Fruit fly (Drosophila melanogaster) whole organism, embryonic: ENCODE results near the gene CG14327.

Experiments used
- Awh ChIP-seq: fragments of 200-800 bp; sonication (Bioruptor generic); IDR thresholded peaks from 2 replicates; pipeline ENCODE4, ENCODE4 v1.3.6; 2022; ENCODE audit warnings: missing biosample characterization, missing genetic modification characterization
- B-H2 ChIP-seq: fragments of 200-800 bp; sonication (Bioruptor generic); optimal IDR thresholded peaks from 2 replicates; lab custom pipeline; 2018; ENCODE audit warnings: missing biosample characterization, mild to moderate bottlenecking, missing genetic modification characterization
- CG10431 ChIP-seq: fragments of 200-800 bp; sonication (Bioruptor generic); optimal IDR thresholded peaks from 3 replicates; lab custom pipeline; 2018; ENCODE audit warnings: missing biosample characterization, mild to moderate bottlenecking, missing genetic modification characterization
- CG12219 ChIP-seq: fragments of 200-800 bp; sonication (Bioruptor generic); optimal IDR thresholded peaks from 3 replicates; lab custom pipeline; 2018; ENCODE audit warnings: missing biosample characterization, mild to moderate bottlenecking, missing genetic modification characterization
- CG12391 ChIP-seq: fragments of 200-800 bp; sonication (Bioruptor generic); optimal IDR thresholded peaks from 3 replicates; lab custom pipeline; 2018; ENCODE audit warnings: missing biosample characterization, mild to moderate bottlenecking, missing genetic modification characterization, moderate library complexity
- CG14860 ChIP-seq: fragments of 200-800 bp; sonication (Bioruptor generic); IDR thresholded peaks from 3 replicates; pipeline ENCODE4 v1.3.6; 2022; ENCODE audit warnings: missing biosample characterization, missing genetic modification characterization; ENCODE audit not compliant: partially characterized antibody
- CG14965 ChIP-seq: fragments of 200-800 bp; sonication (Bioruptor generic); optimal IDR thresholded peaks from 2 replicates; lab custom pipeline; 2016; ENCODE audit warnings: missing biosample characterization, missing genetic modification characterization, borderline replicate concordance
- CG15073 ChIP-seq: fragments of 200-800 bp; sonication (Bioruptor generic); optimal IDR thresholded peaks from 2 replicates; lab custom pipeline; 2016; ENCODE audit warnings: missing biosample characterization, missing genetic modification characterization
- CG16863 ChIP-seq: fragments of 200-800 bp; sonication (Bioruptor generic); optimal IDR thresholded peaks from 3 replicates; lab custom pipeline; 2016; ENCODE audit warnings: missing biosample characterization, missing genetic modification characterization
- CG18011 ChIP-seq: fragments of 200-800 bp; sonication (Bioruptor generic); optimal IDR thresholded peaks from 2 replicates; lab custom pipeline; 2017; ENCODE audit warnings: missing biosample characterization, missing genetic modification characterization, mild to moderate bottlenecking, moderate library complexity, missing genotype
- CG1832 ChIP-seq: fragments of 200-800 bp; sonication (Bioruptor generic); optimal IDR thresholded peaks from 2 replicates; lab custom pipeline; 2017; ENCODE audit warnings: missing biosample characterization, mild to moderate bottlenecking, missing genetic modification characterization, inconsistent platforms
- CG18599 ChIP-seq: fragments of 200-800 bp; sonication (Bioruptor generic); optimal IDR thresholded peaks from 3 replicates; lab custom pipeline; 2017; ENCODE audit warnings: missing biosample characterization, missing genetic modification characterization, mild to moderate bottlenecking, moderate library complexity, missing genetic modification reagents
- CG3281 ChIP-seq: fragments of 200-800 bp; sonication (Bioruptor generic); optimal IDR thresholded peaks from 3 replicates; lab custom pipeline; 2017; ENCODE audit warnings: missing biosample characterization, mild to moderate bottlenecking, missing genetic modification characterization
- CG34376 ChIP-seq: fragments of 200-800 bp; sonication (Bioruptor generic); optimal IDR thresholded peaks from 2 replicates; lab custom pipeline; 2018; ENCODE audit warnings: missing biosample characterization, mild to moderate bottlenecking, missing genetic modification characterization
- CG3995 ChIP-seq: fragments of 200-800 bp; sonication (Bioruptor generic); optimal IDR thresholded peaks from 3 replicates; lab custom pipeline; 2016; ENCODE audit warnings: missing biosample characterization, missing genetic modification characterization
- CG43689 ChIP-seq: fragments of 200-800 bp; sonication (Bioruptor generic); IDR thresholded peaks from 2 replicates; pipeline ENCODE4 v1.3.6; 2022; ENCODE audit warnings: missing biosample characterization, missing genetic modification characterization
- CG4424 ChIP-seq: fragments of 200-800 bp; sonication (Bioruptor generic); optimal IDR thresholded peaks from 3 replicates; lab custom pipeline; 2016; ENCODE audit warnings: missing biosample characterization, missing genetic modification characterization
- CG4707 ChIP-seq: fragments of 200-800 bp; sonication (Bioruptor generic); optimal IDR thresholded peaks from 2 replicates; lab custom pipeline; 2018; ENCODE audit warnings: missing biosample characterization, mild to moderate bottlenecking, missing genetic modification characterization, moderate library complexity
- CG4854 ChIP-seq: fragments of 200-800 bp; sonication (Bioruptor generic); optimal IDR thresholded peaks from 2 replicates; lab custom pipeline; 2016; ENCODE audit warnings: missing biosample characterization, missing genetic modification characterization, inconsistent platforms
- CG5245 ChIP-seq: fragments of 200-800 bp; sonication (Bioruptor generic); optimal IDR thresholded peaks from 3 replicates; lab custom pipeline; 2016; ENCODE audit warnings: missing biosample characterization, missing genetic modification characterization
- CG6654 ChIP-seq: fragments of 200-800 bp; sonication (Bioruptor generic); optimal IDR thresholded peaks from 2 replicates; lab custom pipeline; 2017; ENCODE audit warnings: missing biosample characterization, mild to moderate bottlenecking, missing genetic modification characterization
- CG6689 ChIP-seq: fragments of 200-800 bp; sonication (Bioruptor generic); IDR thresholded peaks from 2 replicates; pipeline ENCODE4 v1.3.6; 2022; ENCODE audit warnings: missing biosample characterization, missing genetic modification characterization
- CG8089 ChIP-seq: fragments of 200-800 bp; sonication (Bioruptor generic); optimal IDR thresholded peaks from 3 replicates; lab custom pipeline; 2016; ENCODE audit warnings: missing biosample characterization, missing genetic modification characterization
- CG8281 ChIP-seq: fragments of 200-800 bp; sonication (Bioruptor generic); optimal IDR thresholded peaks from 2 replicates; lab custom pipeline; 2018; ENCODE audit warnings: missing biosample characterization, mild to moderate bottlenecking, missing genetic modification characterization, moderate library complexity
- CTCF ChIP-seq: fragments of 200-800 bp; sonication (Bioruptor generic); optimal IDR thresholded peaks from 2 replicates; lab custom pipeline; 2017; ENCODE audit warnings: missing biosample characterization, mild to moderate bottlenecking, missing genetic modification characterization, moderate library complexity
- E2f1 ChIP-seq: fragments of 200-800 bp; sonication (Bioruptor generic); IDR thresholded peaks from 2 replicates; pipeline ENCODE4 v1.3.6; 2022; ENCODE audit warnings: missing biosample characterization, missing genetic modification characterization
- H15 ChIP-seq: fragments of 200-800 bp; sonication (Bioruptor generic); IDR thresholded peaks from 3 replicates; pipeline ENCODE4 v1.3.6; 2022; ENCODE audit warnings: missing biosample characterization, missing genetic modification characterization
- Lim3 ChIP-seq: fragments of 200-800 bp; sonication (Bioruptor generic); IDR thresholded peaks from 2 replicates; pipeline ENCODE4 v1.3.6; 2022; ENCODE audit warnings: missing biosample characterization, missing genetic modification characterization
- NC2β ChIP-seq: fragments of 200-800 bp; sonication (Bioruptor generic); optimal IDR thresholded peaks from 2 replicates; lab custom pipeline; 2016; ENCODE audit warnings: missing biosample characterization, missing genetic modification characterization
- Pdp1 ChIP-seq, 2 experiments: fragments of 200-800 bp; sonication (Bioruptor generic); optimal IDR thresholded peaks; 3 replicates each; lab custom pipeline; 2016; ENCODE audit warnings: missing biosample characterization in 2 of 2, missing genetic modification characterization in 2 of 2, mild to moderate bottlenecking in 1 of 2, moderate library complexity in 1 of 2
- Sin3A ChIP-seq: fragments of >200 bp; optimal IDR thresholded peaks from 2 replicates; lab custom pipeline; 2018
- Sry-β ChIP-seq: fragments of 200-800 bp; sonication (Bioruptor generic); optimal IDR thresholded peaks from 2 replicates; lab custom pipeline; 2018; ENCODE audit warnings: missing biosample characterization, mild to moderate bottlenecking, missing genetic modification characterization, moderate library complexity
- Trl ChIP-seq, 3 experiments: fragments of >200 bp in 2 of 3; fragments of 200-800 bp in 1 of 3; sonication (Bioruptor generic) in 1 of 3; optimal IDR thresholded peaks; 2 replicates in 1 of 3; 3 replicates in 2 of 3; lab custom pipeline; 2016 to 2017; ENCODE audit warnings: missing biosample characterization in 1 of 3, missing genetic modification characterization in 1 of 3
- Vsx1 ChIP-seq: fragments of 200-800 bp; sonication (Bioruptor generic); optimal IDR thresholded peaks from 2 replicates; lab custom pipeline; 2017; ENCODE audit warnings: missing biosample characterization, mild to moderate bottlenecking, missing genetic modification characterization, missing genetic modification reagents
- Xrp1 ChIP-seq: fragments of 200-800 bp; sonication (Bioruptor generic); IDR thresholded peaks from 2 replicates; pipeline ENCODE4 v1.3.6; 2022; ENCODE audit warnings: missing biosample characterization, missing genetic modification characterization
- al ChIP-seq: fragments of 200-800 bp; sonication (Bioruptor generic); IDR thresholded peaks from 2 replicates; pipeline ENCODE4 v1.3.6; 2022; ENCODE audit warnings: missing biosample characterization, missing genetic modification characterization
- bowl ChIP-seq: fragments of 200-800 bp; sonication (Bioruptor generic); IDR thresholded peaks from 2 replicates; pipeline ENCODE4 v1.3.6; 2022; ENCODE audit warnings: missing biosample characterization, missing genetic modification characterization
- chinmo ChIP-seq: fragments of 200-800 bp; sonication (Bioruptor generic); IDR thresholded peaks from 4 replicates; pipeline ENCODE4 v1.3.6; 2022; ENCODE audit warnings: missing biosample characterization, missing genetic modification characterization; ENCODE audit not compliant: partially characterized antibody
- chm ChIP-seq: fragments of 200-800 bp; sonication (Bioruptor generic); IDR thresholded peaks from 2 replicates; pipeline ENCODE4 v1.3.6; 2022; ENCODE audit warnings: missing biosample characterization, missing genetic modification characterization
- crp ChIP-seq, 2 experiments: fragments of 200-800 bp; sonication (Bioruptor generic); optimal IDR thresholded peaks; 2 replicates in 1 of 2; 3 replicates in 1 of 2; lab custom pipeline; 2017; ENCODE audit warnings: missing biosample characterization in 2 of 2, missing genetic modification characterization in 2 of 2, mild to moderate bottlenecking in 1 of 2, moderate library complexity in 1 of 2
- dan ChIP-seq: fragments of 200-800 bp; sonication (Bioruptor generic); IDR thresholded peaks from 2 replicates; pipeline ENCODE4 v1.3.6; 2022; ENCODE audit warnings: missing biosample characterization, missing genetic modification characterization
- dmrt11E ChIP-seq: fragments of 200-800 bp; sonication (Bioruptor generic); optimal IDR thresholded peaks from 3 replicates; lab custom pipeline; 2018; ENCODE audit warnings: missing biosample characterization, mild to moderate bottlenecking, missing genetic modification characterization, moderate library complexity
- fru ChIP-seq: fragments of >200 bp; optimal IDR thresholded peaks from 2 replicates; lab custom pipeline; 2017
- ken ChIP-seq: fragments of 200-800 bp; sonication (Bioruptor generic); IDR thresholded peaks from 3 replicates; pipeline ENCODE4 v1.3.6; 2022; ENCODE audit warnings: missing biosample characterization, missing genetic modification characterization
- maf-S ChIP-seq: fragments of 200-800 bp; sonication (Bioruptor generic); optimal IDR thresholded peaks from 2 replicates; lab custom pipeline; 2016; ENCODE audit warnings: missing biosample characterization, missing genetic modification characterization
- nom ChIP-seq: fragments of 200-800 bp; sonication (Bioruptor generic); optimal IDR thresholded peaks from 2 replicates; lab custom pipeline; 2017; ENCODE audit warnings: missing biosample characterization, missing genetic modification characterization, mild to moderate bottlenecking, moderate library complexity, missing genetic modification reagents
- oc ChIP-seq: fragments of 200-800 bp; sonication (Bioruptor generic); optimal IDR thresholded peaks from 2 replicates; lab custom pipeline; 2018; ENCODE audit warnings: missing biosample characterization, mild to moderate bottlenecking, missing genetic modification characterization, moderate library complexity
- phol ChIP-seq: fragments of 200-800 bp; sonication (Bioruptor generic); optimal IDR thresholded peaks from 3 replicates; lab custom pipeline; 2018; ENCODE audit warnings: missing biosample characterization, mild to moderate bottlenecking, missing genetic modification characterization, moderate library complexity
- so ChIP-seq: fragments of 200-800 bp; sonication (Bioruptor generic); IDR thresholded peaks from 3 replicates; pipeline ENCODE4 v1.3.6; 2022; ENCODE audit warnings: missing biosample characterization, missing genetic modification characterization
- usp ChIP-seq: fragments of >200 bp; optimal IDR thresholded peaks from 2 replicates; lab custom pipeline; 2017; ENCODE audit warnings: missing biosample characterization, missing genetic modification characterization
- yki ChIP-seq: fragments of >200 bp; optimal IDR thresholded peaks from 3 replicates; lab custom pipeline; 2018

CG14327 gene

DNA sequence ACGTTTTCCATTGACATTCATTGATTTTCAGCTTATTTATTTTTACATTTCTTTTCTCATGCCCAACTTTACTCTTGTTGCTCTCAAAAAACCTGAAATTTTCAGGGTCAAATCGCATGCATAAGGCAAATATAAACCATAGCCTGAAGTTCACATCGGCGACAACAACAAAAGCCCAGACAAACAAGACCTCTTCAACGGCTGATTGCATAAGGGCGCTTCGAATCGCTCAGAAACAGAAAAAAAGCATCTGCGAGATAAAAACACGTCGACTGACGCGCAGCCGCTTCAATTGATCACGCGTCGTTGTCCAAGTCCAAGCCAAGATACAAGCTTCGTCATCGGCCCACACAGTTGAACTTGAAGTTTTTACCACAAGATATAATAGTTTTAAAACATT is at the start of gene CG14327:
TSS of gene CG14327 (plus strand) at position 161 of the 400 bp plus-strand sequence.
- TF ChIP-seq Trl (optimal IDR thresholded peaks at IDR 0.05; lab: Kevin White, UChicago) (no peak), Trl (GFP tag; optimal IDR thresholded peaks at IDR 0.05; lab: Kevin White, UChicago) (no peak), ken (no peak), CG18599 (GFP tag; lab: Kevin White, UChicago) (no peak), Awh (GFP tag; lab: Robert Waterston, UW) (0 out of 2 replicates have a peak, but pooled peaks have one; percentile 37), CG10431 (no peak), Pdp1 (GFP tag; optimal IDR thresholded peaks at IDR 0.05; lab: Kevin White, UChicago) (peak in 1 of 2 experiments; percentile 79), oc (tag; lab: Kevin White, UChicago) (peak; percentile 32), nom (peak; percentile 47), chinmo (GFP tag; lab: Robert Waterston, UW) (0 out of 4 replicates have a peak, but pooled peaks have one; percentile 38), CG43689 (GFP tag; lab: Robert Waterston, UW) (no peak), CG4707 (GFP tag; lab: Kevin White, UChicago) (no peak), yki (lab: Kevin White, UChicago) (no peak), CG6654 (GFP tag; lab: Kevin White, UChicago) (no peak), fru (lab: Kevin White, UChicago) (no peak), Sry-β (no peak), so (GFP tag; lab: Robert Waterston, UW) (0 out of 3 replicates have a peak, but pooled peaks have one; percentile 25)

DNA sequence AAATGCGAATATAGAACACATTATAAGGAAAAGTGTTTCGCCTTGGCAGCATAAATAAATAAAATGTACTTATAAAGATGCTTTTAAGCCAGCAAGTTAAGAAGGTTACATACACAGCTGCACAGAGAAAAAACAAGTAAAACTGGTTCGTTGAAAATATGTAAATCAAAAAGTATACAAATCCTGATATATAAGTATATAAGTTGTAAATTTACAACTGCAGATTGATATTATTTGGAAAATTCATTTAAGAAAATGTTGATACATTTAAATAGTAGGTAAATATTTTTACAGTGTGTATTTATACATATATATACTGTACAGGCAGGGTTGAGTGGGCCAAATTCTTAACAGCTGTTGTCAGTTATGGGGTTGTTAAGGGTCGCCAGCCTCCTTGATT is 48.7 kb upstream of the CG14327 start:
- TF ChIP-seq phol (tag; lab: Kevin White, UChicago) (peak; percentile 14), CG8089 (no peak), usp (no peak), CG16863 (GFP tag; lab: Kevin White, UChicago) (no peak), CG14860 (GFP tag; lab: Robert Waterston, UW) (no peak), Lim3 (no peak), Sin3A (no peak), CG4424 (GFP tag; lab: Kevin White, UChicago) (peak; percentile 13), CG3281 (GFP tag; lab: Kevin White, UChicago) (no peak), bowl (GFP tag; lab: Robert Waterston, UW) (no peak), dmrt11E (tag; lab: Kevin White, UChicago) (peak; percentile 44), H15 (no peak), CG8281 (tag; lab: Kevin White, UChicago) (no peak), NC2β (GFP tag; lab: Kevin White, UChicago) (no peak), CG6689 (GFP tag; lab: Robert Waterston, UW) (0 out of 2 replicates have a peak, but pooled peaks have one; percentile 8), CG15073 (GFP tag; lab: Kevin White, UChicago) (no peak), maf-S (GFP tag; lab: Kevin White, UChicago) (no peak), CG4854 (no peak), B-H2 (GFP tag; lab: Kevin White, UChicago) (no peak), CG1832 (GFP tag; lab: Kevin White, UChicago) (no peak), Vsx1 (no peak), al (no peak), crp (GFP tag; optimal IDR thresholded peaks at IDR 0.05; lab: Kevin White, UChicago) (no peak), Xrp1 (GFP tag; lab: Robert Waterston, UW) (peak; percentile 49; the same call in 1 of the 2 replicates), CG3995 (GFP tag; lab: Kevin White, UChicago) (no peak), Awh (GFP tag; lab: Robert Waterston, UW) (no peak), CG14965 (GFP tag; lab: Kevin White, UChicago) (no peak), CG34376 (GFP tag; lab: Kevin White, UChicago) (no peak), chm (GFP tag; lab: Robert Waterston, UW) (no peak), CTCF (GFP tag; lab: Kevin White, UChicago) (no peak), dan (no peak), CG12219 (GFP tag; lab: Kevin White, UChicago) (no peak), CG5245 (GFP tag; lab: Kevin White, UChicago) (no peak), CG12391 (tag; lab: Kevin White, UChicago) (no peak), E2f1 (GFP tag; lab: Robert Waterston, UW) (0 out of 2 replicates have a peak, but pooled peaks have one; percentile 9), CG18011 (GFP tag; lab: Kevin White, UChicago) (no peak)
